Fruit fly (Drosophila melanogaster) whole organism, embryonic: Measurements from ENCODE around the gene CG31191.
A peak's percentile ranks its signal among the peaks of the same experiment; 100 is the strongest.

Experiments
- Bteb2 ChIP-seq: fragments of 200-800 bp; sonication (Bioruptor generic); optimal IDR thresholded peaks from 2 replicates; lab custom pipeline; 2016; ENCODE audit warnings: missing biosample characterization, missing genetic modification characterization
- C15 ChIP-seq: fragments of 200-800 bp; sonication (Bioruptor generic); IDR thresholded peaks from 3 replicates; pipeline ENCODE4 v1.3.6; 2022; ENCODE audit warnings: missing biosample characterization, missing genetic modification characterization
- CG10267 ChIP-seq: fragments of 200-800 bp; sonication (Bioruptor generic); optimal IDR thresholded peaks from 2 replicates; lab custom pipeline; 2018; ENCODE audit warnings: missing biosample characterization, mild to moderate bottlenecking, missing genetic modification characterization, moderate library complexity
- CG11093 ChIP-seq: fragments of 200-800 bp; sonication (Bioruptor generic); IDR thresholded peaks from 3 replicates; pipeline ENCODE4 v1.3.6; 2022; ENCODE audit warnings: missing biosample characterization, missing genetic modification characterization
- CG11247 ChIP-seq: fragments of 200-800 bp; sonication (Bioruptor generic); IDR thresholded peaks from 2 replicates; pipeline ENCODE4 v1.3.6; 2022; ENCODE audit warnings: missing biosample characterization, missing genetic modification characterization
- CG11456 ChIP-seq: fragments of 200-800 bp; sonication (Bioruptor generic); IDR thresholded peaks from 3 replicates; pipeline ENCODE4 v1.3.6; 2022; ENCODE audit warnings: missing biosample characterization, missing genetic modification characterization
- CG12071 ChIP-seq: fragments of 200-800 bp; sonication (Bioruptor generic); optimal IDR thresholded peaks from 3 replicates; lab custom pipeline; 2018; ENCODE audit warnings: missing biosample characterization, mild to moderate bottlenecking, missing genetic modification characterization
- CG12104 ChIP-seq: fragments of 200-800 bp; sonication (Bioruptor generic); optimal IDR thresholded peaks from 3 replicates; lab custom pipeline; 2016; ENCODE audit warnings: missing biosample characterization, missing genetic modification characterization
- CG15269 ChIP-seq: fragments of 200-800 bp; sonication (Bioruptor generic); optimal IDR thresholded peaks from 2 replicates; lab custom pipeline; 2018; ENCODE audit warnings: missing biosample characterization, mild to moderate bottlenecking, missing genetic modification characterization, moderate library complexity
- CG1603 ChIP-seq: fragments of 200-800 bp; sonication (Bioruptor generic); optimal IDR thresholded peaks from 2 replicates; lab custom pipeline; 2019; ENCODE audit warnings: missing biosample characterization, mild to moderate bottlenecking, missing genetic modification characterization, moderate library complexity
- CG16813 ChIP-seq: fragments of 200-800 bp; sonication (Bioruptor generic); IDR thresholded peaks from 3 replicates; pipeline ENCODE4 v1.3.6; 2022; ENCODE audit warnings: missing biosample characterization, missing genetic modification characterization; ENCODE audit not compliant: partially characterized antibody
- CG17361 ChIP-seq: fragments of 200-800 bp; sonication (Bioruptor generic); IDR thresholded peaks from 3 replicates; pipeline ENCODE4 v1.3.6; 2022; ENCODE audit warnings: missing biosample characterization, missing genetic modification characterization
- CG18476 ChIP-seq: fragments of 200-800 bp; sonication (Bioruptor generic); optimal IDR thresholded peaks from 2 replicates; lab custom pipeline; 2016; ENCODE audit warnings: missing biosample characterization, mild to moderate bottlenecking, missing genetic modification characterization
- CG2129 ChIP-seq: fragments of 200-800 bp; sonication (Bioruptor generic); IDR thresholded peaks from 2 replicates; pipeline ENCODE4 v1.3.6; 2022; ENCODE audit warnings: missing biosample characterization, missing genetic modification characterization; ENCODE audit not compliant: partially characterized antibody
- CG2199 ChIP-seq: fragments of 200-800 bp; sonication (Bioruptor generic); IDR thresholded peaks from 3 replicates; pipeline ENCODE4 v1.3.6; 2022; ENCODE audit warnings: missing biosample characterization, missing genetic modification characterization
- CG3065 ChIP-seq: fragments of 200-800 bp; sonication (Bioruptor generic); optimal IDR thresholded peaks from 2 replicates; lab custom pipeline; 2016; ENCODE audit warnings: missing biosample characterization, missing genetic modification characterization
- CG4404 ChIP-seq: fragments of 200-800 bp; sonication (Bioruptor generic); IDR thresholded peaks from 2 replicates; pipeline ENCODE4 v1.3.6; 2022; ENCODE audit warnings: missing biosample characterization, missing genetic modification characterization
- CG4730 ChIP-seq: fragments of 200-800 bp; sonication (Bioruptor generic); IDR thresholded peaks from 2 replicates; pipeline ENCODE4 v1.3.6; 2022; ENCODE audit warnings: missing biosample characterization, missing genetic modification characterization
- CG5180 ChIP-seq: fragments of 200-800 bp; sonication (Bioruptor generic); optimal IDR thresholded peaks from 3 replicates; lab custom pipeline; 2017; ENCODE audit warnings: missing biosample characterization, missing genetic modification characterization, mild to moderate bottlenecking, moderate library complexity, missing genetic modification reagents
- CG6175 ChIP-seq: fragments of 200-800 bp; sonication (Bioruptor generic); IDR thresholded peaks from 3 replicates; pipeline ENCODE4 v1.3.6; 2022; ENCODE audit warnings: missing biosample characterization, missing genetic modification characterization
- CG6254 ChIP-seq: fragments of 200-800 bp; sonication (Bioruptor generic); optimal IDR thresholded peaks from 3 replicates; lab custom pipeline; 2017; ENCODE audit warnings: mild to moderate bottlenecking, missing biosample characterization, missing genetic modification reagents, missing genetic modification characterization
- CG7928 ChIP-seq: fragments of 200-800 bp; sonication (Bioruptor generic); optimal IDR thresholded peaks from 2 replicates; lab custom pipeline; 2017; ENCODE audit warnings: missing biosample characterization, mild to moderate bottlenecking, missing genetic modification characterization
- CrebB ChIP-seq: fragments of 200-800 bp; sonication (Bioruptor generic); optimal IDR thresholded peaks from 3 replicates; lab custom pipeline; 2018; ENCODE audit warnings: missing biosample characterization, mild to moderate bottlenecking, missing genetic modification characterization
- Lim3 ChIP-seq: fragments of 200-800 bp; sonication (Bioruptor generic); IDR thresholded peaks from 2 replicates; pipeline ENCODE4 v1.3.6; 2022; ENCODE audit warnings: missing biosample characterization, missing genetic modification characterization
- MBD-R2 ChIP-seq: fragments of 200-800 bp; sonication (Bioruptor generic); IDR thresholded peaks from 2 replicates; pipeline ENCODE4 v1.3.6; 2022; ENCODE audit warnings: missing biosample characterization, missing genetic modification characterization
- Nf-YC ChIP-seq: fragments of 200-800 bp; optimal IDR thresholded peaks from 3 replicates; lab custom pipeline; 2019; ENCODE audit warnings: missing biosample characterization, mild to moderate bottlenecking, missing genetic modification characterization, moderate library complexity
- Opbp ChIP-seq: fragments of 200-800 bp; sonication (Bioruptor generic); IDR thresholded peaks from 3 replicates; pipeline ENCODE4 v1.3.6; 2022; ENCODE audit warnings: missing biosample characterization, missing genetic modification characterization; ENCODE audit not compliant: partially characterized antibody
- Tbp ChIP-seq: fragments of >200 bp; optimal IDR thresholded peaks from 2 replicates; lab custom pipeline; 2018; ENCODE audit warnings: missing biosample characterization, missing genetic modification characterization
- ato ChIP-seq: fragments of 200-800 bp; sonication (Bioruptor generic); IDR thresholded peaks from 2 replicates; pipeline ENCODE4 v1.3.6; 2022; ENCODE audit warnings: missing biosample characterization, missing genetic modification characterization; ENCODE audit not compliant: partially characterized antibody
- az2 ChIP-seq: fragments of 200-800 bp; sonication (Bioruptor generic); optimal IDR thresholded peaks from 3 replicates; lab custom pipeline; 2016; ENCODE audit warnings: missing biosample characterization, missing genetic modification characterization
- btn ChIP-seq: fragments of 200-800 bp; sonication (Bioruptor generic); optimal IDR thresholded peaks from 2 replicates; lab custom pipeline; 2016; ENCODE audit warnings: missing biosample characterization, missing genetic modification characterization
- chif ChIP-seq, 2 experiments: fragments of 200-800 bp; sonication (Bioruptor generic); optimal IDR thresholded peaks; 3 replicates each; lab custom pipeline; 2016; ENCODE audit warnings: missing biosample characterization in 2 of 2, missing genetic modification characterization in 2 of 2
- dan ChIP-seq: fragments of 200-800 bp; sonication (Bioruptor generic); IDR thresholded peaks from 2 replicates; pipeline ENCODE4 v1.3.6; 2022; ENCODE audit warnings: missing biosample characterization, missing genetic modification characterization
- ems ChIP-seq: fragments of 200-800 bp; sonication (Bioruptor generic); optimal IDR thresholded peaks from 3 replicates; lab custom pipeline; 2016; ENCODE audit warnings: missing biosample characterization, missing genetic modification characterization
- gce ChIP-seq: fragments of 200-800 bp; sonication (Bioruptor generic); IDR thresholded peaks from 3 replicates; pipeline ENCODE4 v1.3.6; 2022; ENCODE audit warnings: missing biosample characterization, missing genetic modification characterization
- insv ChIP-seq, 2 experiments: fragments of 200-800 bp; sonication (Bioruptor generic); optimal IDR thresholded peaks; 3 replicates each; lab custom pipeline; 2016 to 2018; ENCODE audit warnings: missing biosample characterization in 2 of 2, missing genetic modification characterization in 2 of 2
- ken ChIP-seq: fragments of 200-800 bp; sonication (Bioruptor generic); IDR thresholded peaks from 3 replicates; pipeline ENCODE4 v1.3.6; 2022; ENCODE audit warnings: missing biosample characterization, missing genetic modification characterization
- lab ChIP-seq: fragments of 200-800 bp; sonication (Bioruptor generic); optimal IDR thresholded peaks from 3 replicates; lab custom pipeline; 2017; ENCODE audit warnings: missing biosample characterization, missing genetic modification characterization, mild to moderate bottlenecking, moderate library complexity, missing genetic modification reagents
- mld ChIP-seq: fragments of 200-800 bp; sonication (Bioruptor generic); IDR thresholded peaks from 3 replicates; pipeline ENCODE4 v1.3.6; 2022; ENCODE audit warnings: missing biosample characterization, missing genetic modification characterization; ENCODE audit not compliant: partially characterized antibody
- oc ChIP-seq: fragments of 200-800 bp; sonication (Bioruptor generic); optimal IDR thresholded peaks from 2 replicates; lab custom pipeline; 2018; ENCODE audit warnings: missing biosample characterization, mild to moderate bottlenecking, missing genetic modification characterization, moderate library complexity
- p53 ChIP-seq: fragments of 200-800 bp; sonication (Bioruptor generic); optimal IDR thresholded peaks from 2 replicates; lab custom pipeline; 2016; ENCODE audit warnings: missing biosample characterization, missing genetic modification characterization
- pfk ChIP-seq: fragments of 200-800 bp; sonication (Bioruptor generic); optimal IDR thresholded peaks from 2 replicates; lab custom pipeline; 2018; ENCODE audit warnings: missing biosample characterization, mild to moderate bottlenecking, missing genetic modification characterization, moderate library complexity
- pho ChIP-seq: fragments of 200-800 bp; sonication (Bioruptor generic); optimal IDR thresholded peaks from 2 replicates; lab custom pipeline; 2016; ENCODE audit warnings: missing biosample characterization, missing genetic modification characterization
- repo ChIP-seq: fragments of 200-800 bp; sonication (Bioruptor generic); optimal IDR thresholded peaks from 2 replicates; lab custom pipeline; 2016; ENCODE audit warnings: missing biosample characterization, missing genetic modification characterization
- unpg ChIP-seq: fragments of 200-800 bp; sonication (Bioruptor generic); optimal IDR thresholded peaks from 3 replicates; lab custom pipeline; 2018; ENCODE audit warnings: missing biosample characterization, mild to moderate bottlenecking, missing genetic modification characterization, moderate library complexity
- wor ChIP-seq: fragments of 200-800 bp; sonication (Bioruptor generic); IDR thresholded peaks from 2 replicates; pipeline ENCODE4 v1.3.6; 2022; ENCODE audit warnings: missing biosample characterization, missing genetic modification characterization

CG31191 gene

dm6 chr3R:20956875-20957874, 11.8 kb upstream of the CG31191 start (continued):
- TF ChIP-seq Bteb2 (GFP tag; lab: Kevin White, UChicago) (peak; percentile 75), CG11456 (GFP tag; lab: Robert Waterston, UW) (0 out of 3 replicates have a peak, but pooled peaks have one; percentile 20), Lim3 (GFP tag; lab: Robert Waterston, UW) (no peak), CrebB (no peak), Nf-YC (peak; percentile 85), CG12071 (no peak), lab (GFP tag; lab: Kevin White, UChicago) (peak; percentile 86), CG4404 (no peak), Tbp (no peak), CG6175 (GFP tag; lab: Robert Waterston, UW) (peak; percentile 52; the same call in 2 of the 3 replicates), repo (GFP tag; lab: Kevin White, UChicago) (peak; percentile 39), az2 (GFP tag; lab: Kevin White, UChicago) (peak; percentile 89), ken (GFP tag; lab: Robert Waterston, UW) (no peak; the same call in 2 of the 3 replicates), wor (peak; percentile 50; the same call in 1 of the 2 replicates), CG18476 (GFP tag; lab: Kevin White, UChicago) (peak; percentile 91), CG1603 (tag; lab: Kevin White, UChicago) (peak; percentile 14), CG17361 (GFP tag; lab: Robert Waterston, UW) (peak; percentile 99), CG11093 (GFP tag; lab: Robert Waterston, UW) (0 out of 3 replicates have a peak, but pooled peaks have one; percentile 39), oc (tag; lab: Kevin White, UChicago) (peak; percentile 48), CG10267 (tag; lab: Kevin White, UChicago) (peak; percentile 79), insv (GFP tag; optimal IDR thresholded peaks at IDR 0.05; lab: Kevin White, UChicago) (peak in 1 of 2 experiments; percentile 72), CG12104 (peak; percentile 95), CG2199 (GFP tag; lab: Robert Waterston, UW) (peak; percentile 78; the same call in 2 of the 3 replicates), ato (GFP tag; lab: Robert Waterston, UW) (no peak), p53 (GFP tag; lab: Kevin White, UChicago) (peak; percentile 72), CG2129 (GFP tag; lab: Robert Waterston, UW) (no peak), unpg (peak; percentile 67), pho (GFP tag; lab: Kevin White, UChicago) (peak; percentile 78), gce (no peak), CG3065 (GFP tag; lab: Kevin White, UChicago) (peak; percentile 48), CG15269 (tag; lab: Kevin White, UChicago) (peak; percentile 89), ems (peak; percentile 75), CG4730 (GFP tag; lab: Robert Waterston, UW) (peak; percentile 27; the same call in 1 of the 2 replicates), MBD-R2 (GFP tag; lab: Robert Waterston, UW) (no peak; the same call in 1 of the 2 replicates), CG7928 (GFP tag; lab: Kevin White, UChicago) (peak; percentile 58), CG5180 (peak; percentile 84), CG11247 (peak; percentile 40; the same call in 1 of the 2 replicates), pfk (GFP tag; lab: Kevin White, UChicago) (no peak), chif (GFP tag; optimal IDR thresholded peaks at IDR 0.05; lab: Kevin White, UChicago) (peak; percentile 76), CG16813 (no peak), CG6254 (GFP tag; lab: Kevin White, UChicago) (peak; percentile 69), C15 (GFP tag; lab: Robert Waterston, UW) (0 out of 3 replicates have a peak, but pooled peaks have one; percentile 19), mld (GFP tag; lab: Robert Waterston, UW) (0 out of 3 replicates have a peak, but pooled peaks have one; percentile 20), Opbp (peak; percentile 48; the same call in 1 of the 3 replicates), btn (GFP tag; lab: Kevin White, UChicago) (peak; percentile 42), dan (GFP tag; lab: Robert Waterston, UW) (no peak)
